Fruit fly (Drosophila melanogaster): Measurements from ENCODE around the gene CG9316.

DNA sequence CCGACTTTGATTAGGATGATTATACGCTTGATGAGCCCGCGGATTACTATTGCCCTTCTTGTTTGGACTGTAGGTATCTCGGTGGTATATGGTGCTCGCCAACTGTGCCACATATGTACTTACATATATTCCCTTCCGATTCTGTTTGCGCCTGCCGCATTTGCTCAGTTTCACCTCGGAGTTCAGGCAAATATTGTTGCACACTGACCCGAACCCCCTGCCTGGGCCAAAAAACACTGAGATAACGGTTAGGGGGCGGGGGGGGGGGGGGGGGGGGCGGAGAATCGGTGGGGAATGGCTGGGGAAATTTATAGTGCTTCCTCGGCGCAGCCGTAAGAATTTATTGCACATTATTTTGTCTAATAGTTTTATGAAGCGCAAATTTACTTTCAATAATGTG is 49.6 kb upstream of the CG9316 start:
- no peak for TF ChIP-seq CG8478 (optimal IDR thresholded peaks at IDR 0.05)
- no peak for TF ChIP-seq CTCF (optimal IDR thresholded peaks at IDR 0.05)
